Worm (Caenorhabditis elegans) whole organism, late embryonic: ENCODE measurements around the gene C40H5.2.

Source experiments
- F13H6.1 ChIP-seq: sonication (generic microtip); optimal IDR thresholded peaks from 2 replicates; lab custom pipeline; 2016; ENCODE audit warnings: missing genetic modification characterization, missing compliant biosample characterization
- K02D7.2 ChIP-seq: sonication (generic microtip); optimal IDR thresholded peaks from 2 replicates; lab custom pipeline; 2017; ENCODE audit warnings: mild to moderate bottlenecking, missing genetic modification characterization, missing compliant biosample characterization
- K09A11.1 ChIP-seq: sonication (generic microtip); optimal IDR thresholded peaks from 2 replicates; lab custom pipeline; 2017; ENCODE audit warnings: antibody characterized with exemption, mild to moderate bottlenecking, missing genetic modification characterization, missing compliant biosample characterization; ENCODE audit not compliant: insufficient read depth
- T23F11.4 ChIP-seq: fragments of 200-800 bp; sonication (Bioruptor generic); optimal IDR thresholded peaks from 2 replicates; lab custom pipeline; 2018; ENCODE audit warnings: mild to moderate bottlenecking, missing genetic modification characterization, missing compliant biosample characterization
- ahr-1 ChIP-seq: sonication (generic microtip); optimal IDR thresholded peaks from 2 replicates; lab custom pipeline; 2016; ENCODE audit warnings: missing genetic modification characterization, missing compliant biosample characterization
- ama-1 ChIP-seq: fragments of 150-350 bp; optimal IDR thresholded peaks from 2 replicates; lab custom pipeline; 2014
- ceh-18 ChIP-seq: sonication (generic microtip); optimal IDR thresholded peaks from 2 replicates; lab custom pipeline; 2016; ENCODE audit warnings: missing genetic modification characterization, missing compliant biosample characterization
- ceh-19 ChIP-seq: fragments of 200-800 bp; sonication (Bioruptor generic); optimal IDR thresholded peaks from 2 replicates; lab custom pipeline; 2018; ENCODE audit warnings: mild to moderate bottlenecking, missing genetic modification characterization, missing compliant biosample characterization
- ceh-34 ChIP-seq: sonication (generic microtip); optimal IDR thresholded peaks from 2 replicates; lab custom pipeline; 2016; ENCODE audit warnings: mild to moderate bottlenecking, missing genetic modification characterization, missing compliant biosample characterization
- ceh-48 ChIP-seq: sonication (generic microtip); optimal IDR thresholded peaks from 2 replicates; lab custom pipeline; 2016; ENCODE audit warnings: missing genetic modification characterization, inconsistent platforms, missing compliant biosample characterization
- ceh-9 ChIP-seq: sonication (generic microtip); optimal IDR thresholded peaks from 2 replicates; lab custom pipeline; 2016; ENCODE audit warnings: mild to moderate bottlenecking, missing genetic modification characterization, inconsistent platforms, missing compliant biosample characterization
- che-1 ChIP-seq: sonication (generic microtip); optimal IDR thresholded peaks from 2 replicates; lab custom pipeline; 2016; ENCODE audit warnings: mild to moderate bottlenecking, missing genetic modification characterization, missing compliant biosample characterization
- dve-1 ChIP-seq: sonication (generic microtip); optimal IDR thresholded peaks from 2 replicates; lab custom pipeline; 2017; ENCODE audit warnings: antibody characterized with exemption, mild to moderate bottlenecking, missing genetic modification characterization, missing compliant biosample characterization
- fkh-10 ChIP-seq: fragments of 150-350 bp; optimal IDR thresholded peaks from 2 replicates; lab custom pipeline; 2014; ENCODE audit warnings: missing biosample characterization, missing genetic modification reagents, missing genetic modification characterization
- fkh-6 ChIP-seq: sonication (generic microtip); optimal IDR thresholded peaks from 2 replicates; lab custom pipeline; 2016; ENCODE audit warnings: missing genetic modification characterization, missing compliant biosample characterization
- hlh-13 ChIP-seq: fragments of 200-800 bp; sonication (Bioruptor generic); optimal IDR thresholded peaks from 2 replicates; lab custom pipeline; 2018; ENCODE audit warnings: mild to moderate bottlenecking, missing genetic modification characterization, missing compliant biosample characterization
- lin-11 ChIP-seq: fragments of 200-800 bp; sonication (Bioruptor generic); optimal IDR thresholded peaks from 2 replicates; lab custom pipeline; 2018; ENCODE audit warnings: mild to moderate bottlenecking, missing genetic modification characterization, missing compliant biosample characterization
- nfya-1 ChIP-seq: sonication (generic microtip); optimal IDR thresholded peaks from 2 replicates; lab custom pipeline; 2017; ENCODE audit warnings: missing genetic modification characterization, mild to moderate bottlenecking, missing compliant biosample characterization, antibody characterized with exemption, moderate library complexity
- npax-4 ChIP-seq: sonication (generic microtip); optimal IDR thresholded peaks from 2 replicates; lab custom pipeline; 2016; ENCODE audit warnings: missing genetic modification characterization, missing compliant biosample characterization
- pat-9 ChIP-seq: fragments of 200-800 bp; sonication (Bioruptor generic); optimal IDR thresholded peaks from 2 replicates; lab custom pipeline; 2018; ENCODE audit warnings: mild to moderate bottlenecking, missing genetic modification characterization, moderate library complexity, missing compliant biosample characterization
- pax-1 ChIP-seq: fragments of 150-350 bp; optimal IDR thresholded peaks from 2 replicates; lab custom pipeline; 2014; ENCODE audit warnings: missing biosample characterization, missing genetic modification characterization
- pha-4 ChIP-seq: fragments of 150-350 bp; optimal IDR thresholded peaks from 2 replicates; lab custom pipeline; 2018; ENCODE audit warnings: missing biosample characterization, missing genetic modification reagents, missing genetic modification characterization
- pros-1 ChIP-seq: fragments of 150-350 bp; optimal IDR thresholded peaks from 2 replicates; lab custom pipeline; 2014; ENCODE audit warnings: missing biosample characterization, missing genetic modification reagents, missing genetic modification characterization
- rnt-1 ChIP-seq: sonication (generic microtip); optimal IDR thresholded peaks from 2 replicates; lab custom pipeline; 2016; ENCODE audit warnings: missing genetic modification characterization, missing compliant biosample characterization
- sox-4 ChIP-seq: sonication (generic microtip); optimal IDR thresholded peaks from 2 replicates; lab custom pipeline; 2017; ENCODE audit warnings: mild to moderate bottlenecking, missing genetic modification characterization, inconsistent platforms, missing compliant biosample characterization
- tbx-2 ChIP-seq: sonication (generic microtip); optimal IDR thresholded peaks from 2 replicates; lab custom pipeline; 2016; ENCODE audit warnings: missing genetic modification characterization, missing compliant biosample characterization
- unc-86 ChIP-seq: sonication (generic microtip); optimal IDR thresholded peaks from 2 replicates; lab custom pipeline; 2016; ENCODE audit warnings: missing genetic modification characterization, missing compliant biosample characterization
- zip-5 ChIP-seq: sonication (generic microtip); optimal IDR thresholded peaks from 2 replicates; lab custom pipeline; 2016; ENCODE audit warnings: missing genetic modification characterization, missing compliant biosample characterization
- ztf-16 ChIP-seq: sonication (generic microtip); optimal IDR thresholded peaks from 2 replicates; lab custom pipeline; 2017; ENCODE audit warnings: missing genetic modification characterization, missing compliant biosample characterization

C40H5.2 gene

DNA sequence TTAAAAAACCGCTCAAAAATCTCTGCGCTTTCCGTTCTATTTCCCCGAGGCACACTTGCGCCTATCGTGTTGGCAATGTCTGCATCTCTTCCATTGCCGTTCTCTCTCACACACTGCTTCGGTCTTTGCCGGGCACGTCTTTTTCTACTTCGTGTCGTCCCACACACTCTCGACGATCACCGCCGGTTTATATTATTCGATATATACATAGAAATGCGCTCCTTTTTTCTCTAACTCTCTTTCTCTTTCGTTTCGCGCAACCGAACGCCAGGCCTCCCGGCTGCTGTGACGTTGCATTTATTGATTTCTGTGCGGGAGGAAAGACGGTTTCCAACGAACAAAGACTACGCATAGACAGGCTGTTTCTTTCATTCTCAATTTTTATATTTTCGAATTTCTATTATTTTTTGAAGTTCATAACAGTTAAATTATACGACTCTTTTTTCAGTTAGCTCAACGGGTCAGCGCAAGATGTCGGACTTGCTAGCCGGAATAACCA is 52.2 kb downstream of the C40H5.2 start, which contains the start of gene rsd-3 (continued):
- no peak for TF ChIP-seq K02D7.2 (tag; lab: Kevin White, UChicago)
- peak; percentile 28 for TF ChIP-seq pros-1 (tag; lab: Kevin White, UChicago)
- peak; percentile 67 for TF ChIP-seq ceh-48

DNA sequence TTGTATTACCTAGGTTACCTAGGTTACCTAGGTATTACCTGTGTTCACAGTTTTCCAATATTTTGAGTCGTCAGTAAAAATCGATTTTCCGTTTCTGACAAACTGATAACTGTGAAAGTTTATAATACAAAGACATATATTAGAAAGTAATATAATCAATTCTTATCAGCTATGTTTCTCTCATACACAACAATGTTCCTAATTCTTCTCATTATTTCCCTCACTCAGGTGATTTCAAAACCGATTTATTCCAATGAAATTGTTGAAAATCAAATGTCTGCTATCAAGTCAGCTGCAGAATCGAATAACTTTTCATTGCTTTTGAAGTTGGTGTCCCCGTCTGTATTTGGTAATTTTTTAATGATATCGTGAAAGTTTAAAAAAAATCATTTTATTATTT is 58.2 kb downstream of the C40H5.2 start, which contains the start of gene C34E11.4:
TSS of gene C34E11.4 (plus strand) at position 154 of the 400 bp plus-strand sequence.
- TF ChIP-seq pax-1 (tag; lab: Kevin White, UChicago) (no peak), che-1 (no peak), ceh-19 (GFP tag; lab: Kevin White, UChicago) (no peak), lin-11 (tag; lab: Kevin White, UChicago) (no peak), npax-4 (tag; lab: Kevin White, UChicago) (no peak), ztf-16 (tag; lab: Kevin White, UChicago) (no peak), ceh-34 (tag; lab: Kevin White, UChicago) (no peak)

DNA sequence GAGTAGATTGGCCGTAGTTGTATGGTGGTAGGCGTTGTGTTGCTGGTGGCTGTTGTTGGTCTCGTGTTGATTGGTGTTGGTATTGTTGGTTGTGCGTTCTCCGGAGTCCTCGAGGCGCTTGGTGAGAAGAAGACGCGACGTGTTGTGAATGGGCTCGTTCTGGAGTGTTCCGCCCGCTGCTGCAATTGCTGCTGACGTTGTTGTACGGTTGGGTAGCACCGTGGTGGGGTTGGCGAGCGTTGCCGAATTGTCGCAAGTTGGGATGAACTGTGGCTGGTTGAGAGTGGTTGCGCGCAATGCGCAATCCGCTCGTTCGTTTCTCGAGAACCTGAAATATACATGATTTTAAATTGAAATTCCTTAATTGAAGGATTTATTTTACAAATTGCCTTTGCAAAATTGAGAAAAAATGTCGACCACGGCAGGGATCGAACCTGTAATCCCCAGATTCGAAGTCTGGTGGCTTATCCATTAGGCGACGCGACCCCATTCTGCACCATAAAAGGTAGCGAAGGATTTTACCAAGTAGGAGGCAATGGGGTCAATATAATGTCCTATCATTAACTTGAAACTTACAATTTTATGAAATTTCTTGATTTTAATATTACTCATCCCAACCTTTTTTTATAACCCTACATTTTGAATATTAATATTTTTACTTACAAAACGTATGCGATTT is 60.4 kb downstream of the C40H5.2 start:
- TF ChIP-seq ahr-1 (no peak), F13H6.1 (tag; lab: Kevin White, UChicago) (no peak), ceh-19 (GFP tag; lab: Kevin White, UChicago) (no peak), hlh-13 (GFP tag; lab: Kevin White, UChicago) (no peak), T23F11.4 (GFP tag; lab: Kevin White, UChicago) (no peak), nfya-1 (tag; lab: Kevin White, UChicago) (no peak), pha-4 (tag; lab: Kevin White, UChicago) (no peak), fkh-10 (GFP tag; lab: Kevin White, UChicago) (no peak), unc-86 (tag; lab: Kevin White, UChicago) (no peak), sox-4 (tag; lab: Kevin White, UChicago) (no peak), fkh-6 (no peak), dve-1 (tag; lab: Kevin White, UChicago) (no peak), pat-9 (tag; lab: Kevin White, UChicago) (no peak), zip-5 (tag; lab: Kevin White, UChicago) (no peak), ama-1 (lab: Kevin White, UChicago) (no peak), ceh-9 (tag; lab: Kevin White, UChicago) (no peak), ceh-18 (tag; lab: Kevin White, UChicago) (no peak), tbx-2 (tag; lab: Kevin White, UChicago) (no peak), K09A11.1 (tag; lab: Kevin White, UChicago) (no peak), rnt-1 (tag; lab: Kevin White, UChicago) (no peak)
